Worm (Caenorhabditis elegans): ENCODE data around the gene asna-1.
A peak's percentile ranks its signal among the peaks of the same experiment; 100 is the strongest.

The asna-1 gene

ce11 chrIII:8878960-8879359 is 15.9 kb upstream of the asna-1 start:
- TF ChIP-seq zip-2 (tag; optimal IDR thresholded peaks at IDR 0.05) (no peak), Y48G9A.11 (GFP tag; IDR thresholded peaks at IDR 0.05) (no peak), mxl-3 (GFP tag; optimal IDR thresholded peaks at IDR 0.05) (no peak), daf-12 (tag; optimal IDR thresholded peaks at IDR 0.05) (no peak), snpc-4 (tag; optimal IDR thresholded peaks at IDR 0.05) (no peak), arid-1 (GFP tag; conservative IDR thresholded peaks at IDR 0.05) (no peak), tag-97 (GFP tag; IDR thresholded peaks at IDR 0.05) (no peak), F10B5.3 (tag; optimal IDR thresholded peaks at IDR 0.05) (no peak), unc-130 (GFP tag; optimal IDR thresholded peaks at IDR 0.05) (no peak), unc-62 (GFP tag; optimal IDR thresholded peaks at IDR 0.05 in 1 of 2) (no peak), unc-62 (tag; optimal IDR thresholded peaks at IDR 0.05) (no peak), nhr-111 (GFP tag; optimal IDR thresholded peaks at IDR 0.05) (no peak), aha-1 (tag) (peak; percentile 26), nhr-10 (tag; optimal IDR thresholded peaks at IDR 0.05) (no peak), lim-7 (GFP tag; IDR thresholded peaks at IDR 0.05) (no peak), nhr-25 (tag; optimal IDR thresholded peaks at IDR 0.05; ENCODE audit: borderline replicate concordance, insufficient read depth) (no peak), fkh-10 (GFP tag; optimal IDR thresholded peaks at IDR 0.05) (no peak), nhr-102 (tag; optimal IDR thresholded peaks at IDR 0.05) (no peak), ctbp-1 (GFP tag; IDR thresholded peaks at IDR 0.05) (no peak), lsy-2 (tag; optimal IDR thresholded peaks at IDR 0.05) (no peak), daf-8 (GFP tag; IDR thresholded peaks at IDR 0.05) (no peak), saeg-2 (GFP tag; IDR thresholded peaks at IDR 0.05) (no peak), lin-39 (tag; optimal IDR thresholded peaks at IDR 0.05) (no peak), hlh-30 (tag; optimal IDR thresholded peaks at IDR 0.05; ENCODE audit: insufficient read depth) (peak; percentile 29), mes-2 (tag; optimal IDR thresholded peaks at IDR 0.05; ENCODE audit: poor library complexity, severe bottlenecking) (no peak), nhr-11 (tag; optimal IDR thresholded peaks at IDR 0.05) (no peak), mxl-2 (GFP tag; conservative IDR thresholded peaks at IDR 0.05) (no peak), nhr-237 (tag; optimal IDR thresholded peaks at IDR 0.05) (no peak), zip-11 (GFP tag; IDR thresholded peaks at IDR 0.05) (no peak), lin-1 (GFP tag; IDR thresholded peaks at IDR 0.05) (no peak), T26A8.4 (GFP tag; IDR thresholded peaks at IDR 0.05) (no peak), F26F4.8 (GFP tag; conservative IDR thresholded peaks at IDR 0.05) (no peak), attf-4 (tag; optimal IDR thresholded peaks at IDR 0.05) (no peak), D1046.2 (GFP tag; IDR thresholded peaks at IDR 0.05) (no peak), duxl-1 (tag; optimal IDR thresholded peaks at IDR 0.05; ENCODE audit: poor library complexity) (no peak), mdt-29 (GFP tag; IDR thresholded peaks at IDR 0.05) (no peak), skn-1 (tag; optimal IDR thresholded peaks at IDR 0.05) (no peak), mdl-1 (tag; optimal IDR thresholded peaks at IDR 0.05) (peak in 1 of 2 experiments; percentile 40), lin-15B (tag; optimal IDR thresholded peaks at IDR 0.05) (no peak), dmd-9 (GFP tag; IDR thresholded peaks at IDR 0.05) (no peak), unc-39 (tag; optimal IDR thresholded peaks at IDR 0.05) (no peak), madf-5 (GFP tag; IDR thresholded peaks at IDR 0.05) (no peak), F49E8.2 (tag; optimal IDR thresholded peaks at IDR 0.05; ENCODE audit: borderline replicate concordance) (no peak), nhr-28 (tag; optimal IDR thresholded peaks at IDR 0.05) (peak; percentile 57), madf-9 (GFP tag; conservative IDR thresholded peaks at IDR 0.05) (no peak), nhr-77 (tag; optimal IDR thresholded peaks at IDR 0.05) (peak; percentile 83), tra-1 (GFP tag; IDR thresholded peaks at IDR 0.05) (no peak), ceh-82 (tag; optimal IDR thresholded peaks at IDR 0.05) (no peak), lir-3 (tag; optimal IDR thresholded peaks at IDR 0.05) (no peak), ztf-7 (tag; optimal IDR thresholded peaks at IDR 0.05) (no peak), dpl-1 (GFP tag; optimal IDR thresholded peaks at IDR 0.05) (no peak), lin-13 (GFP tag; optimal IDR thresholded peaks at IDR 0.05) (no peak), Y75B8A.6 (GFP tag; IDR thresholded peaks at IDR 0.05) (no peak)

Data from whole organism, L4 larva.